Fruit fly (Drosophila melanogaster) whole organism, adult: ENCODE measurements around the gene Rcd4.

ENCODE experiments used
- CG11617 ChIP-seq: fragments of 200-800 bp; sonication (Bioruptor generic); optimal IDR thresholded peaks from 2 replicates; lab custom pipeline; 2017; ENCODE audit warnings: mild to moderate bottlenecking, missing biosample characterization, missing genetic modification reagents, missing genetic modification characterization
- CG12768 ChIP-seq: fragments of 200-800 bp; sonication (Bioruptor generic); optimal IDR thresholded peaks from 2 replicates; lab custom pipeline; 2017; ENCODE audit warnings: missing biosample characterization, missing genetic modification characterization, mild to moderate bottlenecking, moderate library complexity, missing genetic modification reagents
- CG5204 ChIP-seq: fragments of 200-800 bp; sonication (Bioruptor generic); optimal IDR thresholded peaks from 2 replicates; lab custom pipeline; 2016; ENCODE audit warnings: missing biosample characterization, missing genetic modification characterization
- Crg-1 ChIP-seq: fragments of 200-800 bp; sonication (Bioruptor generic); optimal IDR thresholded peaks from 2 replicates; lab custom pipeline; 2016; ENCODE audit warnings: missing biosample characterization, missing genetic modification characterization
- cic ChIP-seq: fragments of 200-800 bp; sonication (Bioruptor generic); optimal IDR thresholded peaks from 2 replicates; lab custom pipeline; 2017; ENCODE audit warnings: missing biosample characterization, mild to moderate bottlenecking, missing genetic modification characterization, moderate library complexity
- kay ChIP-seq: fragments of 200-800 bp; sonication (Bioruptor generic); peaks from one replicate; lab custom pipeline; 2016; ENCODE audit warnings: missing biosample characterization, missing genetic modification characterization, borderline replicate concordance
- ovo ChIP-seq: fragments of 200-800 bp; sonication (Bioruptor generic); optimal IDR thresholded peaks from 2 replicates; lab custom pipeline; 2016; ENCODE audit warnings: missing biosample characterization, missing genetic modification characterization

- TF ChIP-seq cic (GFP tag; lab: Kevin White, UChicago) (peak; percentile 81), CG5204 (peak; percentile 94), Crg-1 (GFP tag; lab: Kevin White, UChicago) (peak; percentile 88), CG11617 (GFP tag; lab: Kevin White, UChicago) (peak; percentile 96), kay (GFP tag; lab: Kevin White, UChicago) (peak; percentile 89), ovo (peak; percentile 78), CG12768 (peak; percentile 96)
Observed at dm6 chr2L:8384108-8384601, 1.5 kb downstream of the Rcd4 start, which contains the start of the genes Dad1 and CG13384.
